Fruit fly (Drosophila melanogaster) whole organism, prepupa: ENCODE measurements around the gene Nthl1.

Experiments
- Blimp-1 ChIP-seq: fragments of 200-800 bp; sonication (Bioruptor generic); optimal IDR thresholded peaks from 3 replicates; lab custom pipeline; 2017; ENCODE audit warnings: missing biosample characterization, missing genetic modification characterization, mild to moderate bottlenecking, moderate library complexity, missing genetic modification reagents
- CG10631 ChIP-seq: fragments of 200-800 bp; sonication (Bioruptor generic); optimal IDR thresholded peaks from 2 replicates; lab custom pipeline; 2016; ENCODE audit warnings: missing biosample characterization, missing genetic modification characterization
- CG10669 ChIP-seq: fragments of 200-800 bp; sonication (Bioruptor generic); optimal IDR thresholded peaks from 3 replicates; lab custom pipeline; 2018; ENCODE audit warnings: missing biosample characterization, mild to moderate bottlenecking, missing genetic modification characterization, moderate library complexity
- CG11294 ChIP-seq: fragments of 200-800 bp; sonication (Bioruptor generic); IDR thresholded peaks from 2 replicates; pipeline ENCODE4 v1.3.6; 2022; ENCODE audit warnings: missing biosample characterization, missing genetic modification characterization
- CG11902 ChIP-seq: fragments of 200-800 bp; sonication (Bioruptor generic); optimal IDR thresholded peaks from 3 replicates; lab custom pipeline; 2016; ENCODE audit warnings: missing biosample characterization, missing genetic modification characterization
- CG1621 ChIP-seq: fragments of 200-800 bp; sonication (Bioruptor generic); optimal IDR thresholded peaks from 3 replicates; lab custom pipeline; 2018; ENCODE audit warnings: missing biosample characterization, mild to moderate bottlenecking, missing genetic modification characterization
- CG16779 ChIP-seq: fragments of 200-800 bp; sonication (Bioruptor generic); optimal IDR thresholded peaks from 3 replicates; lab custom pipeline; 2017; ENCODE audit warnings: missing biosample characterization, mild to moderate bottlenecking, missing genetic modification characterization
- CG3032 ChIP-seq: fragments of 200-800 bp; optimal IDR thresholded peaks from 2 replicates; lab custom pipeline; 2019; ENCODE audit warnings: missing biosample characterization, mild to moderate bottlenecking, missing genetic modification characterization, moderate library complexity
- CG32006 ChIP-seq: fragments of 200-800 bp; sonication (Bioruptor generic); optimal IDR thresholded peaks from 3 replicates; lab custom pipeline; 2017; ENCODE audit warnings: missing biosample characterization, mild to moderate bottlenecking, missing genetic modification characterization
- CG3919 ChIP-seq: fragments of 200-800 bp; sonication (Bioruptor generic); optimal IDR thresholded peaks from 3 replicates; lab custom pipeline; 2016; ENCODE audit warnings: missing biosample characterization, missing genetic modification characterization
- CG4318 ChIP-seq: fragments of 200-800 bp; sonication (Bioruptor generic); optimal IDR thresholded peaks from 3 replicates; lab custom pipeline; 2017; ENCODE audit warnings: missing biosample characterization, mild to moderate bottlenecking, missing genetic modification characterization
- CG6163 ChIP-seq: fragments of 200-800 bp; sonication (Bioruptor generic); IDR thresholded peaks from 3 replicates; pipeline ENCODE4 v1.3.6; 2022; ENCODE audit warnings: missing biosample characterization, missing genetic modification characterization
- CG6276 ChIP-seq: fragments of 200-800 bp; sonication (Bioruptor generic); optimal IDR thresholded peaks from 2 replicates; lab custom pipeline; 2017; ENCODE audit warnings: missing biosample characterization, mild to moderate bottlenecking, missing genetic modification characterization
- CG6792 ChIP-seq: fragments of 200-800 bp; sonication (Bioruptor generic); optimal IDR thresholded peaks from 3 replicates; lab custom pipeline; 2016; ENCODE audit warnings: missing biosample characterization, missing genetic modification characterization
- CG6808 ChIP-seq: fragments of 200-800 bp; sonication (Bioruptor generic); optimal IDR thresholded peaks from 3 replicates; lab custom pipeline; 2017; ENCODE audit warnings: missing biosample characterization, missing genetic modification characterization, mild to moderate bottlenecking, moderate library complexity, missing genetic modification reagents
- CG6854 ChIP-seq: fragments of 200-800 bp; sonication (Bioruptor generic); optimal IDR thresholded peaks from 2 replicates; lab custom pipeline; 2017; ENCODE audit warnings: missing biosample characterization, mild to moderate bottlenecking, missing genetic modification characterization
- CG8119 ChIP-seq: fragments of 200-800 bp; sonication (Bioruptor generic); IDR thresholded peaks from 3 replicates; pipeline ENCODE4 v1.3.6; 2022; ENCODE audit warnings: missing biosample characterization, missing genetic modification characterization
- CG8319 ChIP-seq: fragments of 200-800 bp; sonication (Bioruptor generic); optimal IDR thresholded peaks from 3 replicates; lab custom pipeline; 2016; ENCODE audit warnings: missing biosample characterization, missing genetic modification characterization
- CG8632 ChIP-seq: fragments of 200-800 bp; sonication (Bioruptor generic); optimal IDR thresholded peaks from 3 replicates; lab custom pipeline; 2016; ENCODE audit warnings: missing biosample characterization, missing genetic modification characterization
- CG9139 ChIP-seq: fragments of 200-800 bp; sonication (Bioruptor generic); optimal IDR thresholded peaks from 3 replicates; lab custom pipeline; 2017; ENCODE audit warnings: missing biosample characterization, mild to moderate bottlenecking, missing genetic modification characterization
- Eip78C ChIP-seq: fragments of 200-800 bp; sonication (Bioruptor generic); peaks from one replicate; lab custom pipeline; 2016; ENCODE audit warnings: missing biosample characterization, missing genetic modification characterization
- Eip93F ChIP-seq: fragments of 200-800 bp; sonication (Bioruptor generic); optimal IDR thresholded peaks from 2 replicates; lab custom pipeline; 2016; ENCODE audit warnings: missing biosample characterization, mild to moderate bottlenecking, missing genetic modification characterization
- Ets21C ChIP-seq: fragments of 200-800 bp; sonication (Bioruptor generic); optimal IDR thresholded peaks from 3 replicates; lab custom pipeline; 2016; ENCODE audit warnings: missing biosample characterization, missing genetic modification characterization
- Ets96B ChIP-seq: fragments of 200-800 bp; optimal IDR thresholded peaks from 2 replicates; lab custom pipeline; 2019; ENCODE audit warnings: missing biosample characterization, mild to moderate bottlenecking, missing genetic modification characterization, moderate library complexity
- Gug ChIP-seq: fragments of 200-800 bp; sonication (Bioruptor generic); IDR thresholded peaks from 2 replicates; pipeline ENCODE4 v1.3.6; 2022; ENCODE audit warnings: missing biosample characterization, missing genetic modification characterization
- Hr38 ChIP-seq: sonication (Bioruptor generic); optimal IDR thresholded peaks from 2 replicates; lab custom pipeline; 2016; ENCODE audit warnings: missing biosample characterization, missing genetic modification characterization
- Hr39 ChIP-seq: fragments of 200-800 bp; sonication (Bioruptor generic); optimal IDR thresholded peaks from 2 replicates; lab custom pipeline; 2016; ENCODE audit warnings: missing biosample characterization, missing genetic modification characterization
- Hr4 ChIP-seq: fragments of 200-800 bp; sonication (Bioruptor generic); optimal IDR thresholded peaks from 3 replicates; lab custom pipeline; 2016; ENCODE audit warnings: missing biosample characterization, missing genetic modification characterization
- Met ChIP-seq: fragments of 200-800 bp; sonication (Bioruptor generic); optimal IDR thresholded peaks from 3 replicates; lab custom pipeline; 2016; ENCODE audit warnings: missing biosample characterization, missing genetic modification characterization
- OdsH ChIP-seq: fragments of 200-800 bp; sonication (Bioruptor generic); optimal IDR thresholded peaks from 3 replicates; lab custom pipeline; 2016; ENCODE audit warnings: missing biosample characterization, missing genetic modification characterization
- Smox ChIP-seq: fragments of 200-800 bp; sonication (Bioruptor generic); optimal IDR thresholded peaks from 3 replicates; lab custom pipeline; 2016; ENCODE audit warnings: missing biosample characterization, missing genetic modification characterization
- Sox102F ChIP-seq: fragments of 200-800 bp; sonication (Bioruptor generic); optimal IDR thresholded peaks from 2 replicates; lab custom pipeline; 2016; ENCODE audit warnings: missing biosample characterization, mild to moderate bottlenecking, missing genetic modification characterization
- Sox14 ChIP-seq: fragments of 200-800 bp; sonication (Bioruptor generic); optimal IDR thresholded peaks from 3 replicates; lab custom pipeline; 2016; ENCODE audit warnings: missing biosample characterization, missing genetic modification characterization
- Sox15 ChIP-seq: fragments of 200-800 bp; sonication (Bioruptor generic); optimal IDR thresholded peaks from 3 replicates; lab custom pipeline; 2016; ENCODE audit warnings: missing biosample characterization, missing genetic modification characterization
- acj6 ChIP-seq: fragments of 200-800 bp; sonication (Bioruptor generic); optimal IDR thresholded peaks from 3 replicates; lab custom pipeline; 2016; ENCODE audit warnings: missing biosample characterization, missing genetic modification characterization
- dac ChIP-seq: fragments of 200-800 bp; sonication (Bioruptor generic); optimal IDR thresholded peaks from 2 replicates; lab custom pipeline; 2017; ENCODE audit warnings: missing biosample characterization, mild to moderate bottlenecking, missing genetic modification characterization
- dsx ChIP-seq: fragments of 200-800 bp; optimal IDR thresholded peaks from 3 replicates; lab custom pipeline; 2019; ENCODE audit warnings: missing biosample characterization, mild to moderate bottlenecking, missing genetic modification characterization, moderate library complexity; ENCODE audit not compliant: poor library complexity, severe bottlenecking
- eg ChIP-seq: fragments of 200-800 bp; sonication (Bioruptor generic); IDR thresholded peaks from 3 replicates; pipeline ENCODE4 v1.3.6; 2022; ENCODE audit warnings: missing biosample characterization, missing genetic modification characterization
- fd85E ChIP-seq: fragments of 200-800 bp; sonication (Bioruptor generic); optimal IDR thresholded peaks from 3 replicates; lab custom pipeline; 2016; ENCODE audit warnings: missing biosample characterization, missing genetic modification characterization
- fkh ChIP-seq: fragments of 200-800 bp; sonication (Bioruptor generic); optimal IDR thresholded peaks from 3 replicates; lab custom pipeline; 2017; ENCODE audit warnings: missing biosample characterization, mild to moderate bottlenecking, missing genetic modification characterization, moderate library complexity
- lz ChIP-seq: fragments of 200-800 bp; sonication (Bioruptor generic); optimal IDR thresholded peaks from 3 replicates; lab custom pipeline; 2016; ENCODE audit warnings: missing biosample characterization, missing genetic modification characterization
- net ChIP-seq: fragments of 200-800 bp; sonication (Bioruptor generic); optimal IDR thresholded peaks from 3 replicates; lab custom pipeline; 2016; ENCODE audit warnings: missing biosample characterization, missing genetic modification characterization
- pdm3 ChIP-seq: fragments of 200-800 bp; sonication (Bioruptor generic); optimal IDR thresholded peaks from 3 replicates; lab custom pipeline; 2016; ENCODE audit warnings: missing biosample characterization, missing genetic modification characterization
- salr ChIP-seq, 2 experiments: fragments of 200-800 bp; sonication (Bioruptor generic); optimal IDR thresholded peaks; 3 replicates each; lab custom pipeline; 2016 to 2018; ENCODE audit warnings: missing biosample characterization in 2 of 2, missing genetic modification characterization in 2 of 2, mild to moderate bottlenecking in 1 of 2
- spab ChIP-seq: fragments of 200-800 bp; sonication (Bioruptor generic); optimal IDR thresholded peaks from 2 replicates; lab custom pipeline; 2017; ENCODE audit warnings: missing biosample characterization, mild to moderate bottlenecking, missing genetic modification characterization, missing genetic modification reagents
- ss ChIP-seq, 2 experiments: fragments of 200-800 bp; sonication (Bioruptor generic); optimal IDR thresholded peaks; 2 replicates in 1 of 2; 3 replicates in 1 of 2; lab custom pipeline; 2017 to 2018; ENCODE audit warnings: mild to moderate bottlenecking in 2 of 2, missing biosample characterization in 2 of 2, missing genetic modification characterization in 2 of 2, moderate library complexity in 1 of 2
- svp ChIP-seq: fragments of 200-800 bp; sonication (Bioruptor generic); peaks from one replicate; lab custom pipeline; 2016; ENCODE audit warnings: missing biosample characterization, missing genetic modification characterization
- topi ChIP-seq: fragments of 200-800 bp; sonication (Bioruptor generic); optimal IDR thresholded peaks from 3 replicates; lab custom pipeline; 2016; ENCODE audit warnings: missing biosample characterization, missing genetic modification characterization

Nthl1 gene

DNA sequence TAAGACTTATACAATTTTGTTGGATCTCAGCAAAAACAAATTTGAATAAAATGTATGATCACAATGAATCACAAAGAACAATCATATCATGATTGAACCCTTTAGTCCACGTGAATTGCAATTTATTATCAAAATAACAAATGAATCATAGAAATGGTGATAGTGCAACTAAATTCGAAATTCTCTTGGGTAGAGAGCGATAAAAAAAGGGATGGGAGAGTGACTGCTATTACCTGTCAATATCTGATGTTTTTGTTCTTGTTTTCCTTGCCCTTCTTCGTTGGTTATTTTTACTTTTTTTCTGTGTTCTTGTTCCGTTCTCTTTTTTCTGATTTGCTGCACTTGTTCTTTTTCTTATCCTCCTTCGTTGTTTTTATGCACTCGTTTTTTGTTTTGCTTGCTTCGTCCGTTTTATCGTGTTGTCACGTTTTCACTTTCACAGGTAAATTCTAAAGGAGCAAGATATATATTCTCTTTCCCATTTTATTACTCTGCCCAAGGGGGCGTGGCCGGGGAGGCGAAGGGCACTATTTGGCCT lies 10.9 kb downstream of the Nthl1 start (continued):
- no peak for TF ChIP-seq fd85E (GFP tag; lab: Kevin White, UChicago)
- no peak for TF ChIP-seq CG6854
- no peak for TF ChIP-seq Hr38 (GFP tag; lab: Kevin White, UChicago)
- no peak for TF ChIP-seq Hr4 (GFP tag; lab: Kevin White, UChicago)
- no peak for TF ChIP-seq CG10631 (GFP tag; lab: Kevin White, UChicago)
- no peak for TF ChIP-seq CG6792
- no peak for TF ChIP-seq eg
- peak; percentile 72 for TF ChIP-seq CG3032 (tag; lab: Kevin White, UChicago)
- TF ChIP-seq Blimp-1 (GFP tag; lab: Kevin White, UChicago) = peak; percentile 16
- TF ChIP-seq lz (GFP tag; lab: Kevin White, UChicago) = no peak
- TF ChIP-seq ss (GFP tag; optimal IDR thresholded peaks at IDR 0.05; lab: Kevin White, UChicago) = peak; percentile 85
- peak; percentile 4 for TF ChIP-seq CG16779 (tag; lab: Kevin White, UChicago)
- TF ChIP-seq dac (GFP tag; lab: Kevin White, UChicago) = no peak
- no peak for TF ChIP-seq CG4318 (GFP tag; lab: Kevin White, UChicago)
- no peak for TF ChIP-seq CG11294
- TF ChIP-seq Eip93F (GFP tag; lab: Kevin White, UChicago) = no peak

DNA sequence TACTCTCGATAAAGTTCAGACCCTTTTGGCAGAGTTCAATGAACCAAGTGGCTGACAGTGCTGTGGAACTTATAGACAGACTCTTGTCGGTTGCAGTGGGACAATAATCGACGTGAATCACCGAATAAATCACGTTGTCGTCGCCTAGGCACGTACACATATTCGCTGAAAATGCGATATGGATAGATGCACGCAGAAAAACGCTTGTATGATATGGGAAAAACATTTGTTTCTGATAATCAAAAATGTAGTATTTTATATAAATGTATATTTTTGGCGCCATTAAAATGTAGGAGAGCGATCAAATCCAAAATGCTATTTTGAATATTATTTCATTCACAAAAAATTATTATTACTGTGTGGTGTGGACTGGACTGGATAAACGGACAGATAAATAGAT lies 12.4 kb downstream of the Nthl1 start:
- peak; percentile 65 for TF ChIP-seq acj6 (GFP tag; lab: Kevin White, UChicago)
- TF ChIP-seq Sox14 (GFP tag; lab: Kevin White, UChicago) = peak; percentile 53
- peak; percentile 76 for TF ChIP-seq OdsH
- TF ChIP-seq Gug (GFP tag; lab: Robert Waterston, UW) = peak; percentile 81
- peak; percentile 59 for TF ChIP-seq CG4318 (GFP tag; lab: Kevin White, UChicago)
- peak; percentile 59 for TF ChIP-seq Smox (GFP tag; lab: Kevin White, UChicago)
- peak; percentile 94 for TF ChIP-seq Eip78C
- TF ChIP-seq CG9139 (GFP tag; lab: Kevin White, UChicago) = peak; percentile 15
- TF ChIP-seq CG6808 (GFP tag; lab: Kevin White, UChicago) = peak; percentile 60
- peak in 1 of 2 experiments; percentile 57 for TF ChIP-seq salr (GFP tag; optimal IDR thresholded peaks at IDR 0.05; lab: Kevin White, UChicago)
- peak; percentile 85 for TF ChIP-seq Hr4 (GFP tag; lab: Kevin White, UChicago)
- TF ChIP-seq topi (GFP tag; lab: Kevin White, UChicago) = peak; percentile 44
- peak; percentile 77 for TF ChIP-seq Ets96B (tag; lab: Kevin White, UChicago)
- TF ChIP-seq Met (GFP tag; lab: Kevin White, UChicago) = peak; percentile 60
- TF ChIP-seq spab (GFP tag; lab: Kevin White, UChicago) = peak; percentile 49
- TF ChIP-seq CG11902 = peak; percentile 22
- TF ChIP-seq pdm3 (GFP tag; lab: Kevin White, UChicago) = peak; percentile 72
- TF ChIP-seq CG3919 (GFP tag; lab: Kevin White, UChicago) = peak; percentile 71
- TF ChIP-seq Hr38 (GFP tag; lab: Kevin White, UChicago) = no peak
- TF ChIP-seq CG1621 (tag; lab: Kevin White, UChicago) = peak; percentile 46
- no peak for TF ChIP-seq Sox15 (GFP tag; lab: Kevin White, UChicago)
- peak; percentile 67 for TF ChIP-seq CG6276 (GFP tag; lab: Kevin White, UChicago)
- TF ChIP-seq eg = peak; percentile 88
- no peak for TF ChIP-seq CG6854
- TF ChIP-seq Ets21C (GFP tag; lab: Kevin White, UChicago) = peak; percentile 17
- TF ChIP-seq CG10669 (GFP tag; lab: Kevin White, UChicago) = peak; percentile 69
- no peak for TF ChIP-seq Eip93F (GFP tag; lab: Kevin White, UChicago)
- peak; percentile 86 for TF ChIP-seq CG6163 (GFP tag; lab: Robert Waterston, UW)
- peak; percentile 53 for TF ChIP-seq CG6792
- peak; percentile 59 for TF ChIP-seq dsx
- TF ChIP-seq Hr39 (GFP tag; lab: Kevin White, UChicago) = peak; percentile 25
- TF ChIP-seq net (GFP tag; lab: Kevin White, UChicago) = peak; percentile 55
- peak; percentile 82 for TF ChIP-seq CG32006
- TF ChIP-seq fkh = no peak
- TF ChIP-seq CG8632 = peak; percentile 43
- peak; percentile 43 for TF ChIP-seq Sox102F
- TF ChIP-seq ss (GFP tag; optimal IDR thresholded peaks at IDR 0.05; lab: Kevin White, UChicago) = peak; percentile 35 to 52
- TF ChIP-seq CG8119 = peak; percentile 84
- no peak for TF ChIP-seq CG8319 (GFP tag; lab: Kevin White, UChicago)
- peak; percentile 66 for TF ChIP-seq CG3032 (tag; lab: Kevin White, UChicago)
- TF ChIP-seq svp (GFP tag; lab: Kevin White, UChicago) = peak; percentile 76
- peak; percentile 59 for TF ChIP-seq CG11294
